Fruit fly (Drosophila melanogaster): Measurements from ENCODE around the gene mthl10.

Gene mthl10

dm6 chr3L:292146-292776 is 50.5 kb downstream of the mthl10 start (continued):
- TF ChIP-seq hkb (optimal IDR thresholded peaks at IDR 0.05) (no peak), hkb (GFP tag; IDR thresholded peaks at IDR 0.05) (no peak), Ets97D (GFP tag; optimal IDR thresholded peaks at IDR 0.05) (peak; percentile 71), NC2β (GFP tag; optimal IDR thresholded peaks at IDR 0.05) (peak; percentile 4), gcm2 (GFP tag; optimal IDR thresholded peaks at IDR 0.05) (no peak), Poxn (GFP tag; IDR thresholded peaks at IDR 0.05) (no peak), CG10147 (GFP tag; optimal IDR thresholded peaks at IDR 0.05) (no peak), CG13775 (GFP tag; optimal IDR thresholded peaks at IDR 0.05) (no peak), gce (GFP tag; IDR thresholded peaks at IDR 0.05) (no peak), jigr1 (GFP tag; IDR thresholded peaks at IDR 0.05) (no peak), CG6854 (GFP tag; optimal IDR thresholded peaks at IDR 0.05) (no peak), Vsx1 (GFP tag; optimal IDR thresholded peaks at IDR 0.05) (no peak), seq (GFP tag; IDR thresholded peaks at IDR 0.05) (no peak), bigmax (GFP tag; optimal IDR thresholded peaks at IDR 0.05) (no peak), emc (GFP tag; optimal IDR thresholded peaks at IDR 0.05) (no peak), CG7372 (GFP tag; IDR thresholded peaks at IDR 0.05) (no peak), Scr (GFP tag; IDR thresholded peaks at IDR 0.05; ENCODE audit: partially characterized antibody) (no peak), CG3726 (GFP tag; IDR thresholded peaks at IDR 0.05) (no peak), CG3847 (GFP tag; IDR thresholded peaks at IDR 0.05) (peak; percentile 44; the same call in 1 of the 2 replicates), phol (tag; optimal IDR thresholded peaks at IDR 0.05) (peak; percentile 51), zf30C (GFP tag; optimal IDR thresholded peaks at IDR 0.05) (no peak), CG6683 (GFP tag; optimal IDR thresholded peaks at IDR 0.05) (peak; percentile 18), CG9215 (GFP tag; IDR thresholded peaks at IDR 0.05) (no peak), CG12942 (GFP tag; optimal IDR thresholded peaks at IDR 0.05) (no peak), CG14710 (tag; optimal IDR thresholded peaks at IDR 0.05) (peak; percentile 70), CG7963 (GFP tag; IDR thresholded peaks at IDR 0.05; ENCODE audit: partially characterized antibody) (no peak), p53 (GFP tag; optimal IDR thresholded peaks at IDR 0.05) (no peak), kah (GFP tag; optimal IDR thresholded peaks at IDR 0.05) (no peak), CG34422 (GFP tag; IDR thresholded peaks at IDR 0.05) (peak; percentile 83; the same call in 1 of the 3 replicates), CG6175 (GFP tag; IDR thresholded peaks at IDR 0.05) (no peak), CG17385 (GFP tag; optimal IDR thresholded peaks at IDR 0.05) (no peak), dysf (GFP tag; IDR thresholded peaks at IDR 0.05) (no peak), pho (GFP tag; optimal IDR thresholded peaks at IDR 0.05) (peak; percentile 10), CG11504 (tag; optimal IDR thresholded peaks at IDR 0.05) (peak; percentile 56), Bgb (GFP tag; IDR thresholded peaks at IDR 0.05; ENCODE audit: partially characterized antibody) (peak; percentile 10; the same call in 1 of the 2 replicates), CG4854 (GFP tag; optimal IDR thresholded peaks at IDR 0.05) (peak; percentile 80), fd102C (GFP tag; optimal IDR thresholded peaks at IDR 0.05) (no peak), Myb (GFP tag; optimal IDR thresholded peaks at IDR 0.05) (peak; percentile 74), CG10959 (GFP tag; IDR thresholded peaks at IDR 0.05) (no peak), ro (GFP tag; IDR thresholded peaks at IDR 0.05) (no peak), cwo (GFP tag; optimal IDR thresholded peaks at IDR 0.05) (no peak), CG11456 (GFP tag; IDR thresholded peaks at IDR 0.05) (no peak), CG18262 (tag; optimal IDR thresholded peaks at IDR 0.05) (no peak), Doc3 (GFP tag; IDR thresholded peaks at IDR 0.05; ENCODE audit: partially characterized antibody) (no peak), C15 (GFP tag; IDR thresholded peaks at IDR 0.05) (no peak), row (GFP tag; IDR thresholded peaks at IDR 0.05) (peak; percentile 10; the same call in 1 of the 3 replicates), CG4820 (GFP tag; optimal IDR thresholded peaks at IDR 0.05) (no peak), twi (tag; optimal IDR thresholded peaks at IDR 0.05) (peak; percentile 52), so (GFP tag; IDR thresholded peaks at IDR 0.05) (no peak), CG13624 (GFP tag; optimal IDR thresholded peaks at IDR 0.05) (peak; percentile 28), Meics (GFP tag; optimal IDR thresholded peaks at IDR 0.05) (no peak)
